Worm (Caenorhabditis elegans) whole organism, L4/young adult: ENCODE measurements around the gene W07B8.4.

Source experiments
- W03F9.2 ChIP-seq: fragments of 150-350 bp; optimal IDR thresholded peaks from 2 replicates; lab custom pipeline; 2014; ENCODE audit warnings: missing biosample characterization, missing genetic modification characterization
- dao-5 ChIP-seq: sonication (generic microtip); optimal IDR thresholded peaks from 2 replicates; lab custom pipeline; 2016; ENCODE audit warnings: missing genotype, missing genetic modification characterization, moderate library complexity, missing compliant biosample characterization
- him-1 ChIP-seq: sonication (generic microtip); optimal IDR thresholded peaks from 2 replicates; lab custom pipeline; 2016; ENCODE audit warnings: missing genotype, missing genetic modification reagents, missing genetic modification characterization, missing compliant biosample characterization

DNA sequence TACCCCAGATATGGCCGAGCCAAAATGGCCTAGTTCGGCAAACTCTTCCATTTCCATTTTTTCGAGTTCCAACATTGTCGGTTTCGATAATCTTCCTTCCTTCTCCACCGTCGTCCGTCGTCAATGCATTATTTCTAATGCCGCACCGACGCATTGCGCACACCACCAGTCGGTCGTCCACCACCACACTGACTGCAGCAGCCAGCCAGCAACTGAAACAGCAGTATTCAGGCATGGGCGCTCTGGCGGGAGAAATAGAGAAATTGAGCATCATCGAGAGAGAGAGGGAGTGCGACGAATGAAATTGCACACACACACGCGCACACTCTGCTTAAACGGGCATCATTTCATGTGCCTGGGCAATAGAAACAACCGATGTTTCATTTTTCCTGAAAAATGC, 22.2 kb upstream of the W07B8.4 start:
- TF ChIP-seq W03F9.2 (tag; lab: Kevin White, UChicago) (no peak), him-1 (peak; percentile 54), dao-5 (tag; lab: Kevin White, UChicago) (no peak)
